Worm (Caenorhabditis elegans) whole organism, late embryonic: ENCODE measurements around the gene famk-1.

Source experiments
- ama-1 ChIP-seq: fragments of 150-350 bp; optimal IDR thresholded peaks from 2 replicates; lab custom pipeline; 2014
- ets-4 ChIP-seq: sonication (generic microtip); optimal IDR thresholded peaks from 2 replicates; lab custom pipeline; 2016; ENCODE audit warnings: missing genetic modification characterization, missing compliant biosample characterization
- hlh-6 ChIP-seq: sonication (generic microtip); optimal IDR thresholded peaks from 2 replicates; lab custom pipeline; 2016; ENCODE audit warnings: missing genotype, missing genetic modification characterization, missing compliant biosample characterization
- rnt-1 ChIP-seq: sonication (generic microtip); optimal IDR thresholded peaks from 2 replicates; lab custom pipeline; 2016; ENCODE audit warnings: missing genetic modification characterization, missing compliant biosample characterization
- unc-3 ChIP-seq, 2 experiments: fragments of 200-800 bp in 1 of 2; sonication (Bioruptor generic) in 1 of 2; sonication (generic microtip) in 1 of 2; conservative IDR thresholded peaks in 1 of 2; optimal IDR thresholded peaks in 1 of 2; 2 replicates each; pipeline versions ENCODE4 v1.3.6 to Lab custom; 2016 to 2022; ENCODE audit warnings: missing compliant biosample characterization in 2 of 2, missing genetic modification characterization in 2 of 2, missing genetic modification reagents in 1 of 2
- unc-55 ChIP-seq: sonication (generic microtip); optimal IDR thresholded peaks from 2 replicates; lab custom pipeline; 2017; ENCODE audit warnings: missing biosample characterization, missing genetic modification reagents, missing genetic modification characterization

DNA sequence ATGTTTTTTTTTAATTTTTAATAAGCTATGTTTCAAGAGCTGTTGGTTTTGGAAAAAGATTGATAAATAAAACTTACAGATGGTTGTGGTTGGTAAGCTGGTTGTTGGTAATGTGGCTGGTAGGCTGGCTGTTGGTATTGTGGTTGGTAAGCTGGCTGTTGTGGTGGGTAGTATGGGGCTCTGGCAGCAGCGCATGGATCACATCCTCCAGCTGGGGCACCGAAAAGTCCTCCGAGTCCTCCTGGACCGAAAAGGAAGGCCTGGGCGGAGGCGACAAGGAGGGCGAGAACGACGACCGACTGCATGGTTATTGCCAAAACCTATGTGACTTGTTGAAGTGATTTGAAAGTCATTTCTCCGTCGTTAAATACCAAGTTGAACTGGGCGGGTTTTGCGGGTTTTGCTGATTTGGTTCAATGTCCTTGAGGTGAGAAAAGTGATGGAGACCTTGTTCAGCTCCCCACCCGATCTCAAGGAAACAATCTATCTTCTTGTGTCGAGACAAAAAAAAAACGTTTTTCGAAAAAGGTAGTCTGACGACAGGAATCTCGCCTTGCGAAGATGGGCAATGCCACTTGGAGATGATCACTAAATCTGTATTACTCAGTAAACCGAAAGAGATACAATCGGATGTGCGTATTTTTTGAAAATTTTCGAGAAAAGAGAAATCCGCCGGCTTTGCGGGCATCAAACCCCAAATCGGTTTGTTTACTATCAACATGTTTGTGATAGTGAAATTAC lies 47.1 kb upstream of the famk-1 start, which contains the start of gene F46F2.3:
- TF ChIP-seq hlh-6 (tag; lab: Kevin White, UChicago) (no peak), unc-3 (GFP tag; conservative IDR thresholded peaks at IDR 0.05; lab: Robert Waterston, UW) (no peak), unc-3 (tag; optimal IDR thresholded peaks at IDR 0.05; lab: Kevin White, UChicago) (no peak), rnt-1 (no peak), ets-4 (tag; lab: Kevin White, UChicago) (no peak), unc-55 (GFP tag; lab: Kevin White, UChicago) (no peak), ama-1 (lab: Kevin White, UChicago) (no peak)
